Worm (Caenorhabditis elegans): ENCODE results near the gene fbxb-103.

fbxb-103 gene

DNA sequence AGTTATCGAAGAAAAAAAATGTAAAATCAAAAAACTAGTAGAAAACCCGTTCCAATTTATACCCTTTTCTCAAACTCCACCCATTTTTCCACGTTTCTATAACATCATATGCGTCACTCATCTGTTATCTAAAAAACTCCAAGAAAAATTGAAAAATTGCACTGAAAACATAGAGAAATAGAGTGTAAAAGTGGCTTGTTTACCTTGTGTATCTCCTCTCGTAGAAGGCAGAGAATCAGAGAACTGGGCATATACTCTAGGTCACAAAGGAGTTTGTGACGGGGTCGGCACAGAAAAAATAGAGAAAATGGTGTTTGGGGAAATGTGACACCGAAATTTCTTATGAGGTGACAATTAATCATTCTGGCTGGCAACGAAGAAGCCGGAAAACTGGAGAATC lies 4.3 kb downstream of the fbxb-103 start:
- no peak for TF ChIP-seq tbx-8 (GFP tag; optimal IDR thresholded peaks at IDR 0.05)
- TF ChIP-seq bed-3 (GFP tag; optimal IDR thresholded peaks at IDR 0.05): no peak
- no peak for TF ChIP-seq nhr-2 (tag; optimal IDR thresholded peaks at IDR 0.05)
- no peak for TF ChIP-seq ceh-39 (tag; optimal IDR thresholded peaks at IDR 0.05)
- no peak for TF ChIP-seq mls-2 (tag; optimal IDR thresholded peaks at IDR 0.05)
- TF ChIP-seq ztf-11 (tag; optimal IDR thresholded peaks at IDR 0.05): no peak
- TF ChIP-seq ham-2 (GFP tag; optimal IDR thresholded peaks at IDR 0.05): no peak
- no peak for TF ChIP-seq ceh-43 (GFP tag; optimal IDR thresholded peaks at IDR 0.05)
- no peak for TF ChIP-seq unc-39 (tag; optimal IDR thresholded peaks at IDR 0.05)
- no peak for TF ChIP-seq lsy-2 (tag; optimal IDR thresholded peaks at IDR 0.05)
- TF ChIP-seq ceh-83 (GFP tag; optimal IDR thresholded peaks at IDR 0.05): no peak
- TF ChIP-seq sem-2 (GFP tag; optimal IDR thresholded peaks at IDR 0.05): no peak
- TF ChIP-seq M03D4.4 (tag; optimal IDR thresholded peaks at IDR 0.05): no peak
- TF ChIP-seq zip-8 (tag; optimal IDR thresholded peaks at IDR 0.05): no peak
- TF ChIP-seq lin-32 (GFP tag; optimal IDR thresholded peaks at IDR 0.05): no peak
- TF ChIP-seq flh-1 (GFP tag; optimal IDR thresholded peaks at IDR 0.05): no peak

ce11 chrII:3911716-3912115 lies 4.8 kb downstream of the fbxb-103 start, which contains the start of gene F53C3.1:
Gene F53C3.1, plus strand, starts transcription at chrII:3912016.
- TF ChIP-seq nhr-12 (tag; optimal IDR thresholded peaks at IDR 0.05): no peak
- TF ChIP-seq lin-13 (tag; optimal IDR thresholded peaks at IDR 0.05): no peak

ce11 chrII:3913673-3914072 lies 6.7 kb downstream of the fbxb-103 start:
- TF ChIP-seq hlh-1 (tag; optimal IDR thresholded peaks at IDR 0.05): no peak
- no peak for TF ChIP-seq nhr-237 (tag; optimal IDR thresholded peaks at IDR 0.05)
- no peak for TF ChIP-seq nhr-76 (tag; optimal IDR thresholded peaks at IDR 0.05)
- TF ChIP-seq flh-1 (GFP tag; optimal IDR thresholded peaks at IDR 0.05): no peak
- TF ChIP-seq lsy-2 (tag; optimal IDR thresholded peaks at IDR 0.05): no peak
- TF ChIP-seq ceh-43 (GFP tag; optimal IDR thresholded peaks at IDR 0.05): no peak
- no peak for TF ChIP-seq ztf-11 (tag; optimal IDR thresholded peaks at IDR 0.05)
- no peak for TF ChIP-seq lin-32 (GFP tag; optimal IDR thresholded peaks at IDR 0.05)
- TF ChIP-seq unc-120 (tag; optimal IDR thresholded peaks at IDR 0.05; ENCODE audit: poor library complexity, severe bottlenecking): no peak
- no peak for TF ChIP-seq ham-2 (GFP tag; optimal IDR thresholded peaks at IDR 0.05)
- no peak for TF ChIP-seq snpc-4 (tag; optimal IDR thresholded peaks at IDR 0.05)
- no peak for TF ChIP-seq mep-1 (tag; optimal IDR thresholded peaks at IDR 0.05)

- no peak for TF ChIP-seq M03D4.4 (tag; optimal IDR thresholded peaks at IDR 0.05)
- no peak for TF ChIP-seq lin-13 (tag; optimal IDR thresholded peaks at IDR 0.05)
- TF ChIP-seq nhr-28 (tag; optimal IDR thresholded peaks at IDR 0.05): no peak
- TF ChIP-seq bed-3 (GFP tag; optimal IDR thresholded peaks at IDR 0.05): no peak
- no peak for TF ChIP-seq ceh-39 (tag; optimal IDR thresholded peaks at IDR 0.05)
- no peak for TF ChIP-seq ceh-43 (GFP tag; optimal IDR thresholded peaks at IDR 0.05)
- TF ChIP-seq unc-62 (GFP tag; optimal IDR thresholded peaks at IDR 0.05): no peak
- no peak for TF ChIP-seq sem-2 (GFP tag; optimal IDR thresholded peaks at IDR 0.05)
- no peak for TF ChIP-seq cnd-1 (tag; optimal IDR thresholded peaks at IDR 0.05)
- TF ChIP-seq ceh-83 (GFP tag; optimal IDR thresholded peaks at IDR 0.05): no peak
- TF ChIP-seq ces-1 (GFP tag; optimal IDR thresholded peaks at IDR 0.05): no peak
- TF ChIP-seq mab-5 (tag; optimal IDR thresholded peaks at IDR 0.05): no peak
Observed at ce11 chrII:3917985-3918633, 11.2 kb downstream of the fbxb-103 start.

DNA sequence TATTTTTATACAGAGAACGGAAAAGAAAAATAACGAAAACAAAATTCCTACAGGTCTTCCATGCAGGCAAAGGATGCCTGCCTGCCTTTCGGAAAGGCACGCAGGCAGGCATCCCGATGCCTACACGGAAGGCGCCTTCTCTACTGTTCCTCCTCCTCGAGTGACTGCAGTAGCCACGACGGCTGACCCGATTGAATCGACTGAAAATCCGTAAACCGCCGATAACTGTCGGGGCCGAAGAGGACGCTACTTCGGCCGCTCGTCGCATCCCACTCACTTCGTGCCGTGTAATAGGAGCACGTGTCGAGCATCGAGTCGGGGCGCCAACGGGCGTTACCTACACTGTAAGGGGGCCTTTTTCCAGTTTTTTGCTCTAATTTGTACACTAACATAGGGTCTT lies 13.7 kb downstream of the fbxb-103 start:
- TF ChIP-seq unc-39 (tag; optimal IDR thresholded peaks at IDR 0.05) (no peak), unc-120 (tag; optimal IDR thresholded peaks at IDR 0.05; ENCODE audit: poor library complexity, severe bottlenecking) (no peak), tbx-8 (GFP tag; optimal IDR thresholded peaks at IDR 0.05) (no peak), nhr-237 (tag; optimal IDR thresholded peaks at IDR 0.05) (no peak), nhr-12 (tag; optimal IDR thresholded peaks at IDR 0.05) (no peak), ztf-11 (tag; optimal IDR thresholded peaks at IDR 0.05) (no peak), sptf-1 (tag; optimal IDR thresholded peaks at IDR 0.05) (no peak)

DNA sequence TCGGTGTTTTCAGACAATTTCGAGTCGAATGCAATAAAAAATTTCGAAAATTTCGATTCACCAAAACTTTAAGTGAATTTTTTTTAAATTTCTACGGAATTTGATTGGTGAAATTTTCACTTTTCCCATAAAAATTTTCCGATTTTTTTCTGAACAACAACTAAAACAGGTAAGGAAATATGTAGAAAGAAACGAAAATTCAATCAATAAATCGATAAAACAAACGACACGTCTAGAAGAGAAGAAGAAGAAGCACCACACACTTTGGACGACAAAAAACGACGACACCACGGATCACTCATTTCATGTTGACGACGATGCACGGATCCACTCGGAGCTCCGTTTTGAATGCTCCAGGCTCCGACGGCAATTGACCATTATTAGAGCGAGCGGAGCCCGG lies 15.8 kb downstream of the fbxb-103 start:
- TF ChIP-seq nhr-237 (tag; optimal IDR thresholded peaks at IDR 0.05) (no peak), drap-1 (GFP tag; optimal IDR thresholded peaks at IDR 0.05) (no peak), ceh-43 (GFP tag; optimal IDR thresholded peaks at IDR 0.05) (no peak), nhr-76 (tag; optimal IDR thresholded peaks at IDR 0.05) (no peak), cnd-1 (tag; optimal IDR thresholded peaks at IDR 0.05) (no peak), mab-5 (tag; optimal IDR thresholded peaks at IDR 0.05) (no peak), mls-2 (tag; optimal IDR thresholded peaks at IDR 0.05) (no peak), ces-1 (GFP tag; optimal IDR thresholded peaks at IDR 0.05) (no peak), nhr-2 (tag; optimal IDR thresholded peaks at IDR 0.05) (no peak), lin-13 (tag; optimal IDR thresholded peaks at IDR 0.05) (no peak), hlh-1 (tag; optimal IDR thresholded peaks at IDR 0.05) (no peak), M03D4.4 (tag; optimal IDR thresholded peaks at IDR 0.05) (no peak), ztf-11 (tag; optimal IDR thresholded peaks at IDR 0.05) (no peak), ceh-83 (GFP tag; optimal IDR thresholded peaks at IDR 0.05) (no peak), lsy-2 (tag; optimal IDR thresholded peaks at IDR 0.05) (no peak), tbx-8 (GFP tag; optimal IDR thresholded peaks at IDR 0.05) (no peak), sptf-1 (tag; optimal IDR thresholded peaks at IDR 0.05) (no peak), unc-62 (GFP tag; optimal IDR thresholded peaks at IDR 0.05) (no peak), ham-2 (GFP tag; optimal IDR thresholded peaks at IDR 0.05) (no peak), ceh-39 (tag; optimal IDR thresholded peaks at IDR 0.05) (no peak)
